Fruit fly (Drosophila melanogaster) whole organism, wandering third instar larva: ENCODE measurements around the gene sick.
A peak's percentile ranks its signal among the peaks of the same experiment; 100 is the strongest.

Experiments
- Abd-B ChIP-seq: fragments of >200 bp; optimal IDR thresholded peaks from 2 replicates; lab custom pipeline; 2017; ENCODE audit warnings: missing biosample characterization, missing genetic modification characterization
- CG9705 ChIP-seq: fragments of 200-800 bp; sonication (Bioruptor generic); optimal IDR thresholded peaks from 2 replicates; lab custom pipeline; 2018; ENCODE audit warnings: missing biosample characterization, mild to moderate bottlenecking, missing genetic modification characterization
- CrebA ChIP-seq: fragments of 200-800 bp; sonication (Bioruptor generic); optimal IDR thresholded peaks from 2 replicates; lab custom pipeline; 2016; ENCODE audit warnings: missing biosample characterization, mild to moderate bottlenecking, missing genetic modification characterization, borderline replicate concordance
- Dfd ChIP-seq: fragments of >200 bp; optimal IDR thresholded peaks from 2 replicates; lab custom pipeline; 2017; ENCODE audit warnings: missing biosample characterization, missing genetic modification characterization
- Dif ChIP-seq: fragments of 200-275, 200-300 bp; sonication (Bioruptor generic); optimal IDR thresholded peaks from 2 replicates; lab custom pipeline; 2018; ENCODE audit warnings: missing biosample characterization, missing genetic modification characterization; ENCODE audit not compliant: partially characterized antibody
- GATAd ChIP-seq: sonication (Bioruptor generic); optimal IDR thresholded peaks from 2 replicates; lab custom pipeline; 2016; ENCODE audit warnings: missing biosample characterization, missing genetic modification characterization
- HLH106 ChIP-seq: fragments of 200-800 bp; optimal IDR thresholded peaks from 3 replicates; lab custom pipeline; 2019; ENCODE audit warnings: missing biosample characterization, mild to moderate bottlenecking, missing genetic modification characterization, moderate library complexity
- Hnf4 ChIP-seq: fragments of 200-800 bp; sonication (Bioruptor generic); optimal IDR thresholded peaks from 2 replicates; lab custom pipeline; 2016; ENCODE audit warnings: missing biosample characterization, mild to moderate bottlenecking, missing genetic modification characterization
- Hr78 ChIP-seq: fragments of >200 bp; optimal IDR thresholded peaks from 2 replicates; lab custom pipeline; 2017; ENCODE audit warnings: missing biosample characterization, missing genetic modification characterization
- Hr83 ChIP-seq: fragments of 200-300 bp; sonication (Bioruptor generic); optimal IDR thresholded peaks from 2 replicates; lab custom pipeline; 2016; ENCODE audit warnings: missing biosample characterization, mild to moderate bottlenecking, missing genetic modification characterization, moderate library complexity; ENCODE audit not compliant: poor library complexity, severe bottlenecking
- Jra ChIP-seq: sonication (Bioruptor generic); optimal IDR thresholded peaks from 2 replicates; lab custom pipeline; 2016; ENCODE audit warnings: missing biosample characterization, missing genetic modification characterization
- Mio ChIP-seq: sonication (Bioruptor generic); optimal IDR thresholded peaks from 2 replicates; lab custom pipeline; 2016; ENCODE audit warnings: missing biosample characterization, missing genetic modification characterization
- Myc ChIP-seq: fragments of >200 bp; optimal IDR thresholded peaks from 2 replicates; lab custom pipeline; 2017
- N ChIP-seq: fragments of >200 bp; optimal IDR thresholded peaks from 2 replicates; lab custom pipeline; 2018; ENCODE audit warnings: missing biosample characterization, missing external identifiers, missing genetic modification characterization
- OdsH ChIP-seq: fragments of 200-800 bp; sonication (Bioruptor generic); optimal IDR thresholded peaks from 2 replicates; lab custom pipeline; 2016; ENCODE audit warnings: missing biosample characterization, mild to moderate bottlenecking, missing genetic modification characterization
- Sp1 ChIP-seq: fragments of 200-800 bp; sonication (Bioruptor generic); optimal IDR thresholded peaks from 3 replicates; lab custom pipeline; 2019; ENCODE audit warnings: missing biosample characterization, mild to moderate bottlenecking, missing genetic modification characterization, moderate library complexity
- Vsx2 ChIP-seq: fragments of 200-300, 225-300 bp; sonication (Bioruptor generic); optimal IDR thresholded peaks from 2 replicates; lab custom pipeline; 2018; ENCODE audit warnings: missing biosample characterization, missing genetic modification characterization; ENCODE audit not compliant: partially characterized antibody
- br ChIP-seq: fragments of 200-800 bp; sonication (Bioruptor generic); optimal IDR thresholded peaks from 2 replicates; lab custom pipeline; 2016; ENCODE audit warnings: missing biosample characterization, missing genetic modification characterization
- brk ChIP-seq: fragments of 200-800 bp; sonication (Bioruptor generic); optimal IDR thresholded peaks from 2 replicates; lab custom pipeline; 2016; ENCODE audit warnings: missing biosample characterization, mild to moderate bottlenecking, missing genetic modification characterization
- dmrt93B ChIP-seq: fragments of 200-800 bp; sonication (Bioruptor generic); optimal IDR thresholded peaks from 2 replicates; lab custom pipeline; 2018; ENCODE audit warnings: missing biosample characterization, mild to moderate bottlenecking, missing genetic modification characterization
- dsf ChIP-seq: sonication (Bioruptor generic); optimal IDR thresholded peaks from 2 replicates; lab custom pipeline; 2016; ENCODE audit warnings: missing biosample characterization, missing genetic modification characterization, borderline replicate concordance
- ey ChIP-seq: fragments of 200-800 bp; sonication (Bioruptor generic); optimal IDR thresholded peaks from 2 replicates; lab custom pipeline; 2016; ENCODE audit warnings: missing biosample characterization, missing genetic modification characterization
- fru ChIP-seq: fragments of 200-800 bp; sonication (Bioruptor generic); optimal IDR thresholded peaks from 3 replicates; lab custom pipeline; 2016; ENCODE audit warnings: missing biosample characterization, mild to moderate bottlenecking, missing genetic modification characterization
- h ChIP-seq: fragments of 200-800 bp; sonication (Bioruptor generic); optimal IDR thresholded peaks from 3 replicates; lab custom pipeline; 2016; ENCODE audit warnings: missing biosample characterization, mild to moderate bottlenecking, missing genetic modification characterization
- pan ChIP-seq: fragments of >200 bp; optimal IDR thresholded peaks from 2 replicates; lab custom pipeline; 2017
- psq ChIP-seq: fragments of 200-800 bp; sonication (Bioruptor generic); optimal IDR thresholded peaks from 3 replicates; lab custom pipeline; 2017; ENCODE audit warnings: missing biosample characterization, mild to moderate bottlenecking, missing genetic modification characterization, moderate library complexity
- rgr ChIP-seq: fragments of 200-800 bp; sonication (Bioruptor generic); optimal IDR thresholded peaks from 3 replicates; lab custom pipeline; 2016; ENCODE audit warnings: missing biosample characterization, mild to moderate bottlenecking, missing genetic modification characterization
- sage ChIP-seq: fragments of 200-800 bp; sonication (Bioruptor generic); optimal IDR thresholded peaks from 2 replicates; lab custom pipeline; 2016; ENCODE audit warnings: missing biosample characterization, mild to moderate bottlenecking, missing genetic modification characterization
- sv ChIP-seq: fragments of 200-800 bp; sonication (Bioruptor generic); optimal IDR thresholded peaks from 3 replicates; lab custom pipeline; 2016; ENCODE audit warnings: missing biosample characterization, missing genetic modification characterization
- tai ChIP-seq: sonication (Bioruptor generic); optimal IDR thresholded peaks from 2 replicates; lab custom pipeline; 2016; ENCODE audit warnings: missing biosample characterization, missing genetic modification characterization
- usp ChIP-seq: fragments of >200 bp; optimal IDR thresholded peaks from 2 replicates; lab custom pipeline; 2017; ENCODE audit warnings: missing biosample characterization, missing genetic modification characterization
- woc ChIP-seq: sonication (Bioruptor generic); optimal IDR thresholded peaks from 2 replicates; lab custom pipeline; 2016; ENCODE audit warnings: missing biosample characterization, mild to moderate bottlenecking, missing genetic modification characterization

sick gene

DNA sequence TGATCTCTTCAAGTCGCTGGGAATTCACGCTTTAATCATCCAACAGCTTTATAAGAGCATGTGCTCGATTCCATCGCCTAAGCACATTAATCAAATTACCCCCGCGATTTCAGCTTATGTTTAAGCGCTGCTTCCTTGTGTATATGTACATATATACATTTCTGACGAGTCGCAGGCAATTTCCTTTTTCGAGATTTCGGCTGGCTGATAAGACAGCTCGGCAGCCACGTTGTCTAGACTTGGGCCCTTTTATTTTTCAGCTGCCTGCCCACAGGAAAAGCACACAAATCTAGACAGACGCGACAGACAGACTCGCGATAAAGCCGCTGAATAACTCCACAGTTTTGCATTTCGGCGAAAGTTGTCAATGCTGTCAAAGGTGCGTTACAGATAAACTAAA is 146.3 kb downstream of the sick start:
- TF ChIP-seq CG9705, result no peak
- no peak for TF ChIP-seq dsf
- TF ChIP-seq Hnf4 (GFP tag; lab: Kevin White, UChicago), result no peak

DNA sequence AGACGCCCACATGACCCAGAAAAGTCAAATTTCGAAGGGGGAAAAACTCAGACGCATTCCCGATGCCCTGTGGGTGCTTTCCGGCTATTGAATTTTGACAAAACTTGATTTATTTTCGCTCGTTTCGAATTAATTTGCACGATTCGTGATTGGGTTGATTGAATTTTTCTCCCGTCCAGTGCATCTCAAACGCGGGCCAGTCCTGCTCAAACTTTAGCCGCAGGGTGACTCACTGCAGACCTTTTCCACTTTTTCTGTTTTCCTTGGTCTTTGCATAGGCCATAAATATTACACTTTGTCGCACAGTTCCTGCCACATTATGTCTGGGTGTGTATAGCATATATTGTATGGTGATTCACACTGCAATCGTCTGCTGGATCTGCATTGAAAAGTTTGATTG is 146.9 kb downstream of the sick start:
- no peak for TF ChIP-seq pan (lab: Kevin White, UChicago)
- TF ChIP-seq Abd-B, result no peak
- no peak for TF ChIP-seq Hnf4 (GFP tag; lab: Kevin White, UChicago)
- no peak for TF ChIP-seq psq
- TF ChIP-seq Vsx2, result no peak
- no peak for TF ChIP-seq CrebA (GFP tag; lab: Kevin White, UChicago)
- no peak for TF ChIP-seq Jra (GFP tag; lab: Kevin White, UChicago)
- TF ChIP-seq Hr78 (GFP tag; lab: Kevin White, UChicago), result no peak
- no peak for TF ChIP-seq Sp1 (GFP tag; lab: Kevin White, UChicago)
- no peak for TF ChIP-seq Dfd
- no peak for TF ChIP-seq sage (GFP tag; lab: Kevin White, UChicago)
- no peak for TF ChIP-seq sv (GFP tag; lab: Kevin White, UChicago)
- TF ChIP-seq brk (GFP tag; lab: Kevin White, UChicago), result no peak
- TF ChIP-seq N (GFP tag; lab: Kevin White, UChicago), result no peak
- no peak for TF ChIP-seq ey (GFP tag; lab: Kevin White, UChicago)
- TF ChIP-seq Mio (GFP tag; lab: Kevin White, UChicago), result no peak
- TF ChIP-seq, all 38 proteins: peak for 0

- no peak for TF ChIP-seq usp
- TF ChIP-seq CrebA (GFP tag; lab: Kevin White, UChicago), result no peak
- no peak for TF ChIP-seq brk (GFP tag; lab: Kevin White, UChicago)
- TF ChIP-seq br, result no peak
- TF ChIP-seq HLH106, result no peak
- TF ChIP-seq Hnf4 (GFP tag; lab: Kevin White, UChicago), result no peak
- TF ChIP-seq N (GFP tag; lab: Kevin White, UChicago), result no peak
- no peak for TF ChIP-seq Dif (GFP tag; lab: Kevin White, UChicago)
- no peak for TF ChIP-seq Myc
- TF ChIP-seq Dfd, result no peak
- TF ChIP-seq sage (GFP tag; lab: Kevin White, UChicago), result no peak
- no peak for TF ChIP-seq dsf
- no peak for TF ChIP-seq dmrt93B (GFP tag; lab: Kevin White, UChicago)
- TF ChIP-seq tai (GFP tag; lab: Kevin White, UChicago), result no peak
- no peak for TF ChIP-seq h (GFP tag; lab: Kevin White, UChicago)
- TF ChIP-seq rgr, result no peak
- TF ChIP-seq Vsx2, result no peak
- TF ChIP-seq Sp1 (GFP tag; lab: Kevin White, UChicago), result no peak
Measured at dm6 chr2L:19944309-19945172, 148.4 kb downstream of the sick start.

- no peak for TF ChIP-seq Sp1 (GFP tag; lab: Kevin White, UChicago)
- no peak for TF ChIP-seq ey (GFP tag; lab: Kevin White, UChicago)
- TF ChIP-seq N (GFP tag; lab: Kevin White, UChicago), result no peak
- TF ChIP-seq sage (GFP tag; lab: Kevin White, UChicago), result no peak
Measured at dm6 chr2L:19947992-19948524, 151.9 kb downstream of the sick start.

dm6 chr2L:19949600-19949999 is 153.4 kb downstream of the sick start:
- TF ChIP-seq fru (GFP tag; lab: Kevin White, UChicago) (peak; percentile 11), rgr (no peak), OdsH (no peak), brk (GFP tag; lab: Kevin White, UChicago) (no peak), h (GFP tag; lab: Kevin White, UChicago) (no peak), woc (GFP tag; lab: Kevin White, UChicago) (peak; percentile 25), Hr83 (GFP tag; lab: Kevin White, UChicago) (no peak), usp (no peak), pan (lab: Kevin White, UChicago) (no peak), GATAd (GFP tag; lab: Kevin White, UChicago) (no peak)
